Fruit fly (Drosophila melanogaster): ENCODE measurements around the gene NKCC.

The NKCC gene

DNA sequence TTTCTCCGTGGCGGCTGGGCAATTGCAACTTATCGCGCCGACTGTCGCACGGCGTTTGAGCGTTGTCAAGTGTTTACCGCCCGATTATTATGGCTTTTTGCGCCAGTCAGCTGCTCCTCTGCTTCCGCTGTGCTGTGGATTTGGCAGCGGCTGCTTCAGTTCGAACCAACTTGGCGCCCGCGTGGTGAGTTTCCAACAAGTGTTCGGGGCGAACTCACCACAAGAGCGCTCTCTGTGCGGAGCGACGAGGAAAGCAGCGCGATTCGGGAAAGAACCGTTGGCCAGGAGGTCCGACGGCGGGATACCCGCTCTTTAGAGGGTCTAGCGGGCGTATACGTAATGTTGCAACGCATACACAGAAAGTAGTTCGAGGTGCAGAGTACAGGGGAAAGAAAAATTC, at the start of gene NKCC:
TSS of gene NKCC (minus strand) at position 57 of the 400 bp plus-strand sequence.
- TF ChIP-seq gl (tag; optimal IDR thresholded peaks at IDR 0.05) (no peak), CG13204 (GFP tag; optimal IDR thresholded peaks at IDR 0.05) (peak; percentile 12), EcR (GFP tag; optimal IDR thresholded peaks at IDR 0.05) (no peak)

DNA sequence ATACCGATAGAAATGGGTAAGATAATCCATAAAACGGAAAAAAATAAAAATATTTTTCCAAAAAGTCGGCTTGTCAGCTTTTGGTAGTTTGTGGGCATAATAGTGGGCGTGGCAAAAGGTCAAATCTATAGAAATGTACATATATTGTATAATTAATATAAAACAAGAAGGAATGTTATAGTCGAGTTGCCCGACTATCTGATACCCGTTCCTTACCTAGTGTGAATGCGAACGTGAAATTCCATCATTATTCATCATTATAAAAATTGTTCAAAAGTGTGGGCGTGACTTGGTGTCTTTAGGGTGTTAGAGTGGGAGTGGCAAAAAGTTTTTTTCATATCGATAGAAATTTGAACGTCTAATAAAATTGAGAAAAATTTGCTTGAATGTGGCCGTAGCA, 49.1 kb upstream of the NKCC start:
- no peak for TF ChIP-seq CG13204 (GFP tag; optimal IDR thresholded peaks at IDR 0.05)
- TF ChIP-seq CG32121 (GFP tag; IDR thresholded peaks at IDR 0.05): no peak
- TF ChIP-seq CG34367 (tag; optimal IDR thresholded peaks at IDR 0.05): no peak

DNA sequence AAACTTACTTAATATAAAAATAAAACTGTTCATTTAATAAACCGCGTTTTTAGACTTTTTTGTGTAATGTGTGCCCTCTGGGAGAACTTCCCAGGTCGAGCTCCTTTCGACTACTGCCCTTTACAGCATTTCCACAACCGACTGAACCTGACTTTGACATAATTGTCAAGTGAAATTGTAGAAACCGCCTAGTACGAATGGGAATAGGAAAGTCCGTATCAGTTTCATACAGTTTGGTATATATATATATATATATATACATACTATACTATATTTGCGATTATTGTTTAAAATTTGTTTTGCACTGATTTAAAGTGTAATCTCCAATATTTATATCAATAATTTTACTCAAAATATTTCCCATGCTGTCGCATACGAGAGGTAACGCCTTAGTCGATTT, 48.6 kb upstream of the NKCC start, which contains the start of gene mia:
TSS of gene mia (minus strand) at position 101 of the 400 bp plus-strand sequence.
- no peak for TF ChIP-seq CG32121 (GFP tag; IDR thresholded peaks at IDR 0.05)
- TF ChIP-seq gl (tag; optimal IDR thresholded peaks at IDR 0.05): no peak
- no peak for TF ChIP-seq fd96Ca (GFP tag; IDR thresholded peaks at IDR 0.05)
- no peak for TF ChIP-seq CG4496 (GFP tag; IDR thresholded peaks at IDR 0.05)
- TF ChIP-seq CG10348 (GFP tag; IDR thresholded peaks at IDR 0.05): no peak
- no peak for TF ChIP-seq CG9948 (tag; optimal IDR thresholded peaks at IDR 0.05)
- no peak for TF ChIP-seq CG8159 (tag; optimal IDR thresholded peaks at IDR 0.05)
- TF ChIP-seq CG14655 (GFP tag; optimal IDR thresholded peaks at IDR 0.05): no peak
- TF ChIP-seq Pif1A (GFP tag; optimal IDR thresholded peaks at IDR 0.05): no peak
- TF ChIP-seq CG15710 (tag; optimal IDR thresholded peaks at IDR 0.05): no peak
- no peak for TF ChIP-seq CG8301 (tag; optimal IDR thresholded peaks at IDR 0.05)
- TF ChIP-seq CG34367 (tag; optimal IDR thresholded peaks at IDR 0.05): no peak
- TF ChIP-seq Pif1B (GFP tag; optimal IDR thresholded peaks at IDR 0.05): no peak

DNA sequence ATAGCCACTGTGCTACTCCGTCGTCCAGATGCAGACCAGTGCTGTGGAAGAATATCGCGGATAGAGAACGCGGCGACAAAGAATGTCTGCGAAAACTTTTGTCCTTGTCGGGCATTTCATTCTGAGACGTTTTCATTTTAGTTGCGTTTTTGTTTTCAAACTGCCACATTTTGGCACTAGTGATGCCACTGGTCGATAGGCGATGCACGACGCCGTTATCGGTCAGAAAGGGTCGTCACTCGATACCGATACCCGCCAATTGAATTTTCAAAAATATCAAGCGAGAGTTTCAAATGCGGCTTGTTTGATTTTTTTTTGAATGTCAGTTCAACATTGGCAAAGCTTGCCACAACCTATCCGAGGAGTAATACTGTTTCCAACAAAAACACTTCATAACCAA, 48.0 kb upstream of the NKCC start:
- TF ChIP-seq CG13204 (GFP tag; optimal IDR thresholded peaks at IDR 0.05) (no peak), rn (GFP tag; IDR thresholded peaks at IDR 0.05) (no peak), CG8301 (tag; optimal IDR thresholded peaks at IDR 0.05) (no peak), EcR (GFP tag; optimal IDR thresholded peaks at IDR 0.05) (no peak), Snoo (tag; optimal IDR thresholded peaks at IDR 0.05) (no peak), CG32121 (GFP tag; IDR thresholded peaks at IDR 0.05) (no peak), CG34367 (tag; optimal IDR thresholded peaks at IDR 0.05) (no peak), CG10348 (GFP tag; IDR thresholded peaks at IDR 0.05) (no peak), CG4496 (GFP tag; IDR thresholded peaks at IDR 0.05) (no peak), CG8159 (tag; optimal IDR thresholded peaks at IDR 0.05) (no peak), CG17806 (tag; optimal IDR thresholded peaks at IDR 0.05) (no peak), CG9948 (tag; optimal IDR thresholded peaks at IDR 0.05) (no peak)

DNA sequence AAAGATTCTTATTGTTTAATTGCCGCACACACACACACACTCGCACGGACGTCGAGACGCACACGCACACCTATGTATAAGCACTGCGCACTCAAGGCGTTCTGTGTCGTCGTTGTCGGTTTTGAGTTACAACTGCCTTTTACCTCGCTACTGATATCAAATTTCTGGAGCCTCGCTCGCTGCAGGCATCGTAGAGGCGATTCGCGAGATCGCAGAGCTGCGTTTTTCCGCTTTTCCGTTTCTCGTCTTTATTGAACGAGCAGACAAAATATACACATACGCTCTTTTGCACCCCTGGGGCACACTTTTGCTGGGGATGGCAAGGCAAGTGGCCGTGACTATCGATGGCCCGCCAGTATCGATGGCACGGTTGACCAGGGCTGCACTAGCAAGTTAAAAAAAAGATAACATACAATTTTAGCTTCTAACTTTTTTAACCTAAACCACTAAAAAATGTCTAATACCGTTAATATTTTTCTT, 45.0 kb upstream of the NKCC start, which contains the start of gene CG2519:
TSS of gene CG2519 (minus strand) at position 312 of the 480 bp plus-strand sequence.
- TF ChIP-seq CG15710 (tag; optimal IDR thresholded peaks at IDR 0.05): no peak
- no peak for TF ChIP-seq gl (tag; optimal IDR thresholded peaks at IDR 0.05)
- no peak for TF ChIP-seq CG17806 (tag; optimal IDR thresholded peaks at IDR 0.05)
- TF ChIP-seq CG8159 (tag; optimal IDR thresholded peaks at IDR 0.05): no peak
- TF ChIP-seq Pif1A (GFP tag; optimal IDR thresholded peaks at IDR 0.05): no peak
- TF ChIP-seq CG4496 (GFP tag; IDR thresholded peaks at IDR 0.05): peak; percentile 48; the same call in 2 of the 3 replicates
- 0 out of 2 replicates have a peak, but pooled peaks have one; percentile 29 for TF ChIP-seq rn (GFP tag; IDR thresholded peaks at IDR 0.05)
- no peak; the same call in 1 of the 3 replicates for TF ChIP-seq fd96Ca (GFP tag; IDR thresholded peaks at IDR 0.05)
- TF ChIP-seq CG12605 (GFP tag; IDR thresholded peaks at IDR 0.05): peak; percentile 42; the same call in 1 of the 2 replicates
- TF ChIP-seq D1 (tag; optimal IDR thresholded peaks at IDR 0.05): no peak
- no peak for TF ChIP-seq CG13204 (GFP tag; optimal IDR thresholded peaks at IDR 0.05)
- no peak for TF ChIP-seq Ets98B (GFP tag; IDR thresholded peaks at IDR 0.05)
- no peak for TF ChIP-seq CG14655 (GFP tag; optimal IDR thresholded peaks at IDR 0.05)
- TF ChIP-seq CG8301 (tag; optimal IDR thresholded peaks at IDR 0.05): no peak

DNA sequence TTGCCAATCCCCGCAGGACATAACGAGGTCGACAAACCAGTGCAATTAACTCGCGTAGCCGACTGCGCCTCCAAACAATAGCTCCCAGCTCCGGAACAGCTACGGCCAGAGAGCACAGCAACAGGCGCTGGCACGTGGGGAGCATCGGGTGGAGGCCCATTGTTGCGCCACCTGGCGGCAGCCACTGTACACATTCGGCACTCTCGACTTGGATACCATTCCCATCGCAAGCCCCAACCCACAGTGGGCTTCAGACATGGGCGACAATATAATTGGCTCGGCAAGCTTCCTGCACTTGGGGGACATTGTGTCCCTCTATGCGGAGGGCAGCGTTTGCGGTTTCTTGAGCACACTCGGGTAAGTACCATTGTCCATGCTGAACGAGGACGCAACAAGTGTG, 25.1 kb upstream of the NKCC start:
- TF ChIP-seq CG32121 (GFP tag; IDR thresholded peaks at IDR 0.05): no peak
- no peak for TF ChIP-seq rn (GFP tag; IDR thresholded peaks at IDR 0.05)
- no peak for TF ChIP-seq CG14655 (GFP tag; optimal IDR thresholded peaks at IDR 0.05)
- no peak for TF ChIP-seq Snoo (tag; optimal IDR thresholded peaks at IDR 0.05)
- TF ChIP-seq CG8301 (tag; optimal IDR thresholded peaks at IDR 0.05): no peak
- no peak for TF ChIP-seq CG34367 (tag; optimal IDR thresholded peaks at IDR 0.05)
- TF ChIP-seq fd96Ca (GFP tag; IDR thresholded peaks at IDR 0.05): no peak
- TF ChIP-seq CG9948 (tag; optimal IDR thresholded peaks at IDR 0.05): no peak
- no peak for TF ChIP-seq CG15710 (tag; optimal IDR thresholded peaks at IDR 0.05)
- no peak for TF ChIP-seq CG13204 (GFP tag; optimal IDR thresholded peaks at IDR 0.05)
- no peak for TF ChIP-seq D1 (tag; optimal IDR thresholded peaks at IDR 0.05)
- no peak for TF ChIP-seq CG4496 (GFP tag; IDR thresholded peaks at IDR 0.05)
- no peak for TF ChIP-seq CG12605 (GFP tag; IDR thresholded peaks at IDR 0.05)
- no peak for TF ChIP-seq Pif1B (GFP tag; optimal IDR thresholded peaks at IDR 0.05)

DNA sequence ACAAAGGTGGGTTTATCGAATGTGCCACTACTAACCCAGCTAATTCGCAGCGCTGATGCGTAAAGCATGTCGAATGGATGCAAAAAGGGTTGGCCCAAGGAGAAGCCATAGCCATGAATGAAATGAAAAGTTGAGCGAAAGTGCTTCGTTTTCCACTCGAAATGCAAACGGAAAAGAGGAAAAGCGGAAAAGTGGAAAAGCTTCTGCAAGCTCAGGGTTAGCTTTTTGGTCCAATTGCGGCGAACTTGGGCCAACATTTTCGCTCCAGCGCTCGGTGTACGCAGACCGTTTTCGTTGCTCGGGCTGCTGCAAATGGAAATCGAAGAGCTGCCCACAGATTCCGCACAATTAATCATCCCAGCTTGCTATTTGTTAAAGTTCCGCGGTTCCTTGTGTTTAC, 22.3 kb upstream of the NKCC start:
- TF ChIP-seq CG4496 (GFP tag; IDR thresholded peaks at IDR 0.05): 0 out of 3 replicates have a peak, but pooled peaks have one; percentile 30
- TF ChIP-seq CG8301 (tag; optimal IDR thresholded peaks at IDR 0.05): no peak
- TF ChIP-seq CG13204 (GFP tag; optimal IDR thresholded peaks at IDR 0.05): no peak
- TF ChIP-seq Ets98B (GFP tag; IDR thresholded peaks at IDR 0.05): 0 out of 2 replicates have a peak, but pooled peaks have one; percentile 15
